Worm (Caenorhabditis elegans) whole organism, L2 larva: Measurements from ENCODE around the gene cyn-3.

Source experiments
- egl-27 ChIP-seq: sonication (generic microtip); optimal IDR thresholded peaks from 3 replicates; lab custom pipeline; 2017; ENCODE audit warnings: missing biosample characterization, missing genetic modification reagents, missing genetic modification characterization
- fos-1 ChIP-seq: fragments of 150-350 bp; optimal IDR thresholded peaks from 2 replicates; lab custom pipeline; 2014; ENCODE audit warnings: missing biosample characterization, missing genetic modification characterization

DNA sequence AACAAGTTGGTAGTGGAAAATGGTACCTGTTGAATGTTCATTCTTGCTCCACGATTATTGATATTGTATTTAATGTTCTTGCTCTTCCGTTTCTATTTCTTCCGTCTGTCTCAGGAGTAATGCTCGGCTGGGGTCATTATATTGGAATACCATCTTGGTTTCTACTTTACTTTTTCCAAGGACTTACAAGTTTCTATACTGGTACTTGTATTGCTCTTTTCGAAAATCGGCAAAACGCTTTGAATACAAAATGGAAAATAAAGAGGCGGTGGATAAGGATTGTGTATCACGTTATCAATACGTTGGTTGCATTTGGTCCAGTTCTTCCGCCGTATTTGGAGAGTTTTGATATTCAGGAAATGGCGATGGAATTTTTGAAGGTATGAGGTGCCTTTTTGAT, 37.7 kb upstream of the cyn-3 start:
- TF ChIP-seq fos-1 (tag; lab: Kevin White, UChicago) = no peak
- TF ChIP-seq egl-27 (tag; lab: Kevin White, UChicago) = no peak
